Fruit fly (Drosophila melanogaster) Kc167 (cell line): ENCODE data around the gene Mst84Da.

Experiments used
- Myc ChIP-seq: fragments of >200 bp; optimal IDR thresholded peaks from 2 replicates; lab custom pipeline; 2017; ENCODE audit warnings: missing external identifiers
- Sin3A ChIP-seq: fragments of >200 bp; optimal IDR thresholded peaks from 2 replicates; lab custom pipeline; 2018; ENCODE audit warnings: missing external identifiers
- h ChIP-seq: fragments of >200 bp; optimal IDR thresholded peaks from 3 replicates; lab custom pipeline; 2018; ENCODE audit warnings: missing external identifiers
- insv ChIP-seq: fragments of >200 bp; optimal IDR thresholded peaks from 3 replicates; lab custom pipeline; 2018; ENCODE audit warnings: missing external identifiers
- psq ChIP-seq: fragments of >200 bp; optimal IDR thresholded peaks from 2 replicates; lab custom pipeline; 2017; ENCODE audit warnings: missing external identifiers
- ttk ChIP-seq: sonication (Bioruptor generic); optimal IDR thresholded peaks from 2 replicates; lab custom pipeline; 2017; ENCODE audit warnings: missing external identifiers

- TF ChIP-seq h (lab: Kevin White, UChicago) (no peak), ttk (lab: Kevin White, UChicago) (no peak), insv (lab: Kevin White, UChicago) (no peak), Myc (no peak), psq (lab: Kevin White, UChicago) (no peak), Sin3A (no peak)
Observed at dm6 chr3R:7344769-7345168, 20.9 kb upstream of the Mst84Da start, which contains the start of gene CG31496.
